Fruit fly (Drosophila melanogaster): ENCODE data around the gene CG10337.

CG10337 gene

DNA sequence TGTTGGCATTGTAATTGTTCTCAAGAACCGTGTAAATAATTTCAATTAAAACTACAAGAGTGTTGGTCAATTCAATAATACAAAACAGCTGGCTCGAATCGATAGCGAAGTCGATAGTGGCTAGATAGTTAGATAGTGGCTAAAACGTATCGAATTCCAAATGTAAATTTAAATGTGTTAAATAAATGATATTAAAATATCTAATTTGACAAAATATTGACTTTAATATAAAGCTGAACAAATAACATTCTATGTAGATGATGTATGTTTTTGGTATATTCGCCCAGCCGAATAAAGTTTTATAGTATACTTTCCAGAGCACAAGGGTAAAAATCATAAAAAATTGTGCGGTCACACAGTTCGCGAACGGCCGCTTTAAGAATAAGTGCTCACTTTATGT, 20.4 kb downstream of the CG10337 start, which contains the start of the genes Dpm1 and CG10137:
TSS of gene Dpm1 (minus strand) at position 53 of the 400 bp plus-strand sequence.
TSS of gene CG10137 (plus strand) at position 371 of the 400 bp plus-strand sequence.
- TF ChIP-seq CG34367 (tag; optimal IDR thresholded peaks at IDR 0.05): no peak
- TF ChIP-seq EcR (GFP tag; optimal IDR thresholded peaks at IDR 0.05): no peak
- TF ChIP-seq CG14655 (GFP tag; optimal IDR thresholded peaks at IDR 0.05): no peak
- no peak for TF ChIP-seq Ets98B (GFP tag; IDR thresholded peaks at IDR 0.05)
- TF ChIP-seq CG4496 (GFP tag; IDR thresholded peaks at IDR 0.05): no peak
- TF ChIP-seq gl (tag; optimal IDR thresholded peaks at IDR 0.05): no peak
- TF ChIP-seq CG10348 (GFP tag; IDR thresholded peaks at IDR 0.05): no peak
- TF ChIP-seq CG12605 (GFP tag; IDR thresholded peaks at IDR 0.05): no peak
- TF ChIP-seq CG15710 (tag; optimal IDR thresholded peaks at IDR 0.05): no peak
- no peak for TF ChIP-seq D1 (tag; optimal IDR thresholded peaks at IDR 0.05)
- TF ChIP-seq CG8159 (tag; optimal IDR thresholded peaks at IDR 0.05): no peak
- TF ChIP-seq Snoo (tag; optimal IDR thresholded peaks at IDR 0.05): no peak
- no peak for TF ChIP-seq CG32121 (GFP tag; IDR thresholded peaks at IDR 0.05)
- no peak for TF ChIP-seq CG9948 (tag; optimal IDR thresholded peaks at IDR 0.05)
- TF ChIP-seq Pif1A (GFP tag; optimal IDR thresholded peaks at IDR 0.05): no peak
- TF ChIP-seq CG8301 (tag; optimal IDR thresholded peaks at IDR 0.05): no peak
- TF ChIP-seq Pif1B (GFP tag; optimal IDR thresholded peaks at IDR 0.05): no peak
- TF ChIP-seq CG17806 (tag; optimal IDR thresholded peaks at IDR 0.05): no peak

dm6 chr2L:19519611-19520010, 27.1 kb downstream of the CG10337 start:
- TF ChIP-seq CG17806 (tag; optimal IDR thresholded peaks at IDR 0.05) (no peak), CG34367 (tag; optimal IDR thresholded peaks at IDR 0.05) (no peak), CG32121 (GFP tag; IDR thresholded peaks at IDR 0.05) (no peak), CG10348 (GFP tag; IDR thresholded peaks at IDR 0.05) (no peak), fd96Ca (GFP tag; IDR thresholded peaks at IDR 0.05) (no peak), gl (tag; optimal IDR thresholded peaks at IDR 0.05) (no peak), CG4496 (GFP tag; IDR thresholded peaks at IDR 0.05) (no peak), EcR (GFP tag; optimal IDR thresholded peaks at IDR 0.05) (no peak), CG14655 (GFP tag; optimal IDR thresholded peaks at IDR 0.05) (no peak), Snoo (tag; optimal IDR thresholded peaks at IDR 0.05) (no peak), CG8159 (tag; optimal IDR thresholded peaks at IDR 0.05) (no peak), CG12605 (GFP tag; IDR thresholded peaks at IDR 0.05) (no peak), Pif1A (GFP tag; optimal IDR thresholded peaks at IDR 0.05) (no peak), CG8301 (tag; optimal IDR thresholded peaks at IDR 0.05) (no peak), CG9948 (tag; optimal IDR thresholded peaks at IDR 0.05) (no peak), D1 (tag; optimal IDR thresholded peaks at IDR 0.05) (no peak)

dm6 chr2L:19518636-19519086, 28.1 kb downstream of the CG10337 start, which contains the start of gene CG10132:
Gene CG10132 (plus strand): TSS chr2L:19518824.
- TF ChIP-seq Pif1A (GFP tag; optimal IDR thresholded peaks at IDR 0.05) (no peak), Snoo (tag; optimal IDR thresholded peaks at IDR 0.05) (no peak), CG32121 (GFP tag; IDR thresholded peaks at IDR 0.05) (peak; percentile 44; the same call in 1 of the 2 replicates), gl (tag; optimal IDR thresholded peaks at IDR 0.05) (no peak), CG12605 (GFP tag; IDR thresholded peaks at IDR 0.05) (no peak), EcR (GFP tag; optimal IDR thresholded peaks at IDR 0.05) (no peak), CG9948 (tag; optimal IDR thresholded peaks at IDR 0.05) (no peak), CG8159 (tag; optimal IDR thresholded peaks at IDR 0.05) (no peak), fd96Ca (GFP tag; IDR thresholded peaks at IDR 0.05) (peak; percentile 11; the same call in 1 of the 3 replicates), CG8301 (tag; optimal IDR thresholded peaks at IDR 0.05) (no peak), D1 (tag; optimal IDR thresholded peaks at IDR 0.05) (no peak), CG13204 (GFP tag; optimal IDR thresholded peaks at IDR 0.05) (no peak)

DNA sequence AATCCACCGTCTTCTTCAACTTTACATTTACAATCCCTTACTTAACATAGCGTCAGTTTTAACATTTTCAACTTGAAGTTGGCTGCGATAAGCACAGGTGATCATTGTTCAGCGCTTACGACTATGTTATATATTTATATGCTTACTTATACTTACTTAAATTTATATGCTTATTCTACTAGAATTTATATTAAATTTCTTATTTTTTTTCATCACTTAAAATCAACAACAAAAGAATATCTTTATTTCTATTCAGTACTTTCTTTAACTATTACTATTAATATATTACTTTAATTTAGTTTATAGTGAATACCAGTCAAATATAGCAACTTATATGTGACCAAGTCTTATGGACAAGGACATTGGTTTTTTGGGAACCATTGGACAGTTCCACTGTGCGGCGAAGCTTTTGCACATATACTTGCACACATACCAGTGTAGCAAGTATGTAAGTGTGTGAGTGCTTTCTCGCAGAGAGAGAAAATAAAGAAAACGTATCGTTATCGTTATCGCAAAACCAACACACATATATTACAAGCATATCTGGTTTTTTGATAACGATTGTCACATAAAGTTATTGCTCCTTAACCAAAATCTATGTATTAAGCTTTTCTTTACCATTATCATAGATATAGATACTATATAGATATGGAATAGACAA, 29.5 kb downstream of the CG10337 start, which contains the start of gene Hasp:
TSS of gene Hasp (minus strand) at position 51 of the 661 bp plus-strand sequence.
- no peak for TF ChIP-seq CG8159 (tag; optimal IDR thresholded peaks at IDR 0.05)
- TF ChIP-seq CG15710 (tag; optimal IDR thresholded peaks at IDR 0.05): peak; percentile 18
- TF ChIP-seq CG4496 (GFP tag; IDR thresholded peaks at IDR 0.05): peak; percentile 13; the same call in 1 of the 3 replicates
- peak; percentile 21 for TF ChIP-seq Ets98B (GFP tag; IDR thresholded peaks at IDR 0.05)
- no peak for TF ChIP-seq CG13204 (GFP tag; optimal IDR thresholded peaks at IDR 0.05)
- TF ChIP-seq Pif1B (GFP tag; optimal IDR thresholded peaks at IDR 0.05): peak; percentile 13

- TF ChIP-seq CG8159 (tag; optimal IDR thresholded peaks at IDR 0.05) (no peak), CG13204 (GFP tag; optimal IDR thresholded peaks at IDR 0.05) (no peak), CG8301 (tag; optimal IDR thresholded peaks at IDR 0.05) (no peak), Pif1A (GFP tag; optimal IDR thresholded peaks at IDR 0.05) (no peak), CG10348 (GFP tag; IDR thresholded peaks at IDR 0.05) (no peak), Snoo (tag; optimal IDR thresholded peaks at IDR 0.05) (no peak), rn (GFP tag; IDR thresholded peaks at IDR 0.05) (no peak), Ets98B (GFP tag; IDR thresholded peaks at IDR 0.05) (no peak), gl (tag; optimal IDR thresholded peaks at IDR 0.05) (no peak), fd96Ca (GFP tag; IDR thresholded peaks at IDR 0.05) (no peak), CG4496 (GFP tag; IDR thresholded peaks at IDR 0.05) (no peak)
Observed at dm6 chr2L:19516062-19516461, 30.7 kb downstream of the CG10337 start.

DNA sequence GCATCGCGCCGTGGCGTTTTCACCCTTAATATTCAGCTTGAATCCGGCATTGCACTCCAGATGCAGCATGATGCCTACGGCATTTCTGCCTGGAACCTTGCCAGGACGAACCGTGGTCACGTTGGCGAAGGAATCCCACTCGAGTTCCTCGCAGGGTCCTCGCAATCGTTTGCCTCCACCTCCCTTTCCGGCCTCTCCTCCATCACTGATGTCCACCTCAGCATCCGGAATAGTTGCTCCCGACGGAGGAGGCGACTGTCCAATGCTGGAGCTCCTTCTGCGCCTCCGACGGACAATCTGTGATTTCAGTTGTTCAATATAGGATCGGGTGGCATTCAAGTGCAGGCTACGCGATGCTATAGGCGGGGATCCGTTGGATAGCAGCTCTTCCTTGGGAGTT, 34.6 kb downstream of the CG10337 start:
- no peak for TF ChIP-seq CG15710 (tag; optimal IDR thresholded peaks at IDR 0.05)
- no peak for TF ChIP-seq Pif1A (GFP tag; optimal IDR thresholded peaks at IDR 0.05)
- no peak for TF ChIP-seq CG8159 (tag; optimal IDR thresholded peaks at IDR 0.05)
- no peak for TF ChIP-seq CG34367 (tag; optimal IDR thresholded peaks at IDR 0.05)
- TF ChIP-seq CG9948 (tag; optimal IDR thresholded peaks at IDR 0.05): no peak
- no peak for TF ChIP-seq CG17806 (tag; optimal IDR thresholded peaks at IDR 0.05)
- no peak for TF ChIP-seq CG12605 (GFP tag; IDR thresholded peaks at IDR 0.05)
- no peak for TF ChIP-seq CG14655 (GFP tag; optimal IDR thresholded peaks at IDR 0.05)
- no peak for TF ChIP-seq rn (GFP tag; IDR thresholded peaks at IDR 0.05)
- no peak for TF ChIP-seq EcR (GFP tag; optimal IDR thresholded peaks at IDR 0.05)
- TF ChIP-seq CG8301 (tag; optimal IDR thresholded peaks at IDR 0.05): no peak

Data from whole organism, pupa.